Worm (Caenorhabditis elegans) whole organism, L4 larva: Measurements from ENCODE around the gene ZK1240.1.

Source experiments
- F37D6.2 ChIP-seq: sonication (generic microtip); optimal IDR thresholded peaks from 2 replicates; lab custom pipeline; 2016; ENCODE audit warnings: mild to moderate bottlenecking, missing genetic modification characterization, missing compliant biosample characterization
- F44E2.7 ChIP-seq: fragments of 200-800 bp; sonication (Bioruptor generic); IDR thresholded peaks from 2 replicates; pipeline ENCODE4 v2.1.2; 2022; ENCODE audit warnings: missing genetic modification characterization, missing compliant biosample characterization
- Y75B8A.6 ChIP-seq: fragments of 200-800 bp; sonication (Bioruptor generic); IDR thresholded peaks from 2 replicates; pipeline ENCODE4 v1.3.6; 2022; ENCODE audit warnings: missing genetic modification reagents, missing genetic modification characterization, missing compliant biosample characterization
- ZK337.2 ChIP-seq: fragments of 200-800 bp; sonication (Bioruptor generic); IDR thresholded peaks from 2 replicates; pipeline ENCODE4 v1.3.6; 2022; ENCODE audit warnings: missing genetic modification reagents, missing genetic modification characterization, missing compliant biosample characterization
- aha-1 ChIP-seq: fragments of 150-350 bp; peaks from one replicate; lab custom pipeline; 2014; ENCODE audit warnings: missing biosample characterization, missing genetic modification characterization
- ceh-44 ChIP-seq: fragments of 200-800 bp; sonication (Bioruptor generic); IDR thresholded peaks from 2 replicates; pipeline ENCODE4 v1.3.6; 2022; ENCODE audit warnings: missing genetic modification reagents, missing genetic modification characterization, missing compliant biosample characterization
- ceh-62 ChIP-seq: sonication (generic microtip); optimal IDR thresholded peaks from 2 replicates; lab custom pipeline; 2017; ENCODE audit warnings: missing biosample characterization, missing genetic modification characterization
- ceh-82 ChIP-seq: sonication (generic microtip); optimal IDR thresholded peaks from 2 replicates; lab custom pipeline; 2017; ENCODE audit warnings: missing biosample characterization, missing genetic modification characterization
- cey-2 ChIP-seq: sonication (generic microtip); optimal IDR thresholded peaks from 3 replicates; lab custom pipeline; 2017; ENCODE audit warnings: missing genetic modification characterization, mild to moderate bottlenecking, missing compliant biosample characterization, antibody characterized with exemption, borderline replicate concordance; ENCODE audit not compliant: insufficient read depth
- ctbp-1 ChIP-seq: fragments of 200-800 bp; sonication (Bioruptor generic); IDR thresholded peaks from 2 replicates; pipeline ENCODE4 v1.3.6; 2022; ENCODE audit warnings: missing genetic modification reagents, missing genetic modification characterization, missing compliant biosample characterization
- daf-16 ChIP-seq, 3 experiments: sonication (generic microtip); optimal IDR thresholded peaks; 2 replicates each; lab custom pipeline; 2016 to 2017; ENCODE audit warnings: missing genetic modification characterization in 3 of 3, missing genetic modification reagents in 3 of 3, mild to moderate bottlenecking in 2 of 3, missing compliant biosample characterization in 2 of 3, missing biosample characterization in 1 of 3, moderate library complexity in 1 of 3
- daf-19 ChIP-seq: fragments of 200-800 bp; sonication (Bioruptor generic); conservative IDR thresholded peaks from 2 replicates; pipeline ENCODE4 v1.3.6; 2022; ENCODE audit warnings: missing genetic modification characterization, missing compliant biosample characterization
- dmd-6 ChIP-seq: fragments of 200-800 bp; sonication (Bioruptor generic); IDR thresholded peaks from 2 replicates; pipeline ENCODE4 v1.3.6; 2022; ENCODE audit warnings: missing genetic modification reagents, missing genetic modification characterization, missing compliant biosample characterization
- dmd-8 ChIP-seq: fragments of 200-800 bp; sonication (Bioruptor generic); IDR thresholded peaks from 2 replicates; pipeline ENCODE4 v1.3.6; 2022; ENCODE audit warnings: missing genetic modification characterization, missing compliant biosample characterization
- hif-1 ChIP-seq, 2 experiments: sonication (generic microtip); optimal IDR thresholded peaks; 2 replicates each; lab custom pipeline; 2016 to 2017; ENCODE audit warnings: missing compliant biosample characterization in 2 of 2, missing genetic modification characterization in 2 of 2, missing genetic modification reagents in 2 of 2, missing genotype in 2 of 2, mild to moderate bottlenecking in 1 of 2
- jun-1 ChIP-seq: fragments of 150-350 bp; optimal IDR thresholded peaks from 2 replicates; lab custom pipeline; 2014; ENCODE audit warnings: missing biosample characterization, missing genetic modification reagents, missing genetic modification characterization
- lin-1 ChIP-seq: fragments of 200-800 bp; sonication (Bioruptor generic); IDR thresholded peaks from 2 replicates; pipeline ENCODE4 v1.3.6; 2022; ENCODE audit warnings: missing genetic modification reagents, missing genetic modification characterization, missing compliant biosample characterization
- lsy-2 ChIP-seq, 2 experiments: fragments of 150-350 bp in 1 of 2; sonication (generic microtip) in 1 of 2; optimal IDR thresholded peaks; 2 replicates each; lab custom pipeline; 2014 to 2017; ENCODE audit warnings: missing biosample characterization in 2 of 2, missing genetic modification characterization in 2 of 2
- mdl-1 ChIP-seq, 2 experiments: fragments of 150-350 bp in 1 of 2; sonication (generic microtip) in 1 of 2; optimal IDR thresholded peaks; 2 replicates each; lab custom pipeline; 2014 to 2017; ENCODE audit warnings: missing biosample characterization in 2 of 2, missing genetic modification characterization in 2 of 2
- mdt-29 ChIP-seq: fragments of 200-800 bp; sonication (Bioruptor generic); IDR thresholded peaks from 2 replicates; pipeline ENCODE4 v1.3.6; 2022; ENCODE audit warnings: missing genetic modification reagents, missing genetic modification characterization, missing compliant biosample characterization
- mes-2 ChIP-seq: sonication (generic microtip); optimal IDR thresholded peaks from 2 replicates; lab custom pipeline; 2016; ENCODE audit warnings: missing genotype, mild to moderate bottlenecking, missing genetic modification characterization, missing compliant biosample characterization; ENCODE audit not compliant: poor library complexity, severe bottlenecking
- nhr-10 ChIP-seq: fragments of 150-350 bp; optimal IDR thresholded peaks from 2 replicates; lab custom pipeline; 2014; ENCODE audit warnings: missing biosample characterization, missing genetic modification characterization
- nhr-237 ChIP-seq: sonication (generic microtip); optimal IDR thresholded peaks from 2 replicates; lab custom pipeline; 2017; ENCODE audit warnings: missing biosample characterization, missing genetic modification characterization
- nhr-28 ChIP-seq: fragments of 150-350 bp; optimal IDR thresholded peaks from 2 replicates; lab custom pipeline; 2014; ENCODE audit warnings: missing biosample characterization, missing genetic modification characterization
- nhr-42 ChIP-seq: fragments of 200-800 bp; sonication (Bioruptor generic); IDR thresholded peaks from 2 replicates; pipeline ENCODE4 v1.3.6; 2022; ENCODE audit warnings: missing genetic modification characterization, missing compliant biosample characterization
- nhr-6 ChIP-seq: fragments of 150-350 bp; optimal IDR thresholded peaks from 2 replicates; lab custom pipeline; 2014; ENCODE audit warnings: missing biosample characterization, missing genetic modification characterization
- nhr-77 ChIP-seq: fragments of 150-350 bp; optimal IDR thresholded peaks from 2 replicates; lab custom pipeline; 2014; ENCODE audit warnings: missing biosample characterization, missing genetic modification characterization
- pqm-1 ChIP-seq: sonication (generic microtip); optimal IDR thresholded peaks from 2 replicates; lab custom pipeline; 2017; ENCODE audit warnings: missing biosample characterization, missing genetic modification characterization
- rbr-2 ChIP-seq: sonication (generic microtip); optimal IDR thresholded peaks from 2 replicates; lab custom pipeline; 2016; ENCODE audit warnings: missing genotype, missing genetic modification characterization, missing compliant biosample characterization
- sdz-12 ChIP-seq: fragments of 200-800 bp; sonication (Bioruptor generic); optimal IDR thresholded peaks from 2 replicates; lab custom pipeline; 2018; ENCODE audit warnings: mild to moderate bottlenecking, missing genetic modification characterization, missing compliant biosample characterization
- snpc-4 ChIP-seq: fragments of 150-350 bp; optimal IDR thresholded peaks from 2 replicates; lab custom pipeline; 2014; ENCODE audit warnings: missing biosample characterization, missing genetic modification characterization
- spr-1 ChIP-seq: sonication (generic microtip); optimal IDR thresholded peaks from 2 replicates; lab custom pipeline; 2016; ENCODE audit warnings: mild to moderate bottlenecking, missing genetic modification characterization, missing compliant biosample characterization
- tag-97 ChIP-seq: fragments of 200-800 bp; sonication (Bioruptor generic); IDR thresholded peaks from 2 replicates; pipeline ENCODE4 v1.3.6; 2022; ENCODE audit warnings: missing genetic modification characterization, missing compliant biosample characterization
- unc-39 ChIP-seq: sonication (generic microtip); optimal IDR thresholded peaks from 2 replicates; lab custom pipeline; 2017; ENCODE audit warnings: missing biosample characterization, missing genetic modification characterization
- vab-7 ChIP-seq: fragments of 200-800 bp; sonication (Bioruptor generic); IDR thresholded peaks from 2 replicates; pipeline ENCODE4 v1.3.6; 2022; ENCODE audit warnings: missing genetic modification reagents, missing genetic modification characterization, missing compliant biosample characterization
- ztf-7 ChIP-seq: fragments of 150-350 bp; optimal IDR thresholded peaks from 2 replicates; lab custom pipeline; 2014; ENCODE audit warnings: missing biosample characterization, missing genetic modification characterization

ZK1240.1 gene

ce11 chrII:2298742-2299141 lies 30.4 kb upstream of the ZK1240.1 start, which contains the start of gene B0281.4:
TSS of gene B0281.4 (minus strand) at chrII:2298842.
- TF ChIP-seq ceh-82 (tag; lab: Kevin White, UChicago) (no peak), sdz-12 (GFP tag; lab: Kevin White, UChicago) (no peak), daf-16 (GFP tag; optimal IDR thresholded peaks at IDR 0.05; lab: Kevin White, UChicago) (no peak), daf-16 (tag; optimal IDR thresholded peaks at IDR 0.05; lab: Kevin White, UChicago) (no peak), ceh-62 (tag; lab: Kevin White, UChicago) (no peak), mes-2 (no peak), snpc-4 (no peak)

DNA sequence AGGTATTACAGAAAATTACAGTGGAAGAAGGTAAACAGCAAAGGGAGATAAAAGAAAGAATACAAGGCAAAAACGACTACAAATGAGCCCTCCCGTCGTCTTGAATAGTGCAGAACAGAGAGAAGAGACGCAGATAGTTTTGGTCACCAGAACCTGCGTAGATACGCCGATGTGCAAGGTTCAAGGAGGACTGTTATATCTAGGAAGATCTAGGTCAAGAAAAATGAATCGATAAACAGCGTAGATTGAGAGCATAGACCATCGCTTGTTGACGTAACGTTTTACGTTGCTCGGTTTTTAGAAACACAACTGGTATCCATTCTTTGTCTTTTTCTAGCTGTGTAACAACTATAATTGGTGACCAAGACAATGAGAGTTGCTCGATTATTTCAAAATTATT lies 28.3 kb upstream of the ZK1240.1 start, which contains the start of gene B0281.5:
Gene B0281.5, minus strand, starts transcription at position 101 of the 400 bp plus-strand sequence.
- no peak for TF ChIP-seq F44E2.7 (GFP tag; lab: Robert Waterston, UW)
- peak; percentile 29 for TF ChIP-seq aha-1 (tag; lab: Kevin White, UChicago)

DNA sequence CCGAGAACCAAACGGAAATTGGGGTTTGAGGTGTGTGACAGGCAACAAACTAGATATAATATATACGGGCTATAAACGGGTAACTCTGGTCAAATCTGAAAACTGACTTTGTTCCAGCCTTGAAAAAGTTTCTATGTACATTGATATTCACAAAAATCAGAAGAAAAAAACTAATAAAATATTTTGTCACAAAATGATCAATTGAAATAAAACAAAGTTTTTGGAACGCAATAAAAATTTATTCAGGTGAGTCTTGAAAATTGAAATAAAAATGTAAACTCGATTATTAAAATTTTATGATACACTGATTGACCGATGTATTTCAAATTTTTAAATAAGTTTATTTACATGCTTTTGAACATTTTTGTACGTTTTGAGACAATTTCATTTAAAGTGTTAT lies 26.9 kb upstream of the ZK1240.1 start, which contains the start of gene B0281.6:
Gene B0281.6, minus strand, starts transcription at position 101 of the 400 bp plus-strand sequence.
- TF ChIP-seq jun-1 (tag; lab: Kevin White, UChicago) (no peak), vab-7 (GFP tag; lab: Robert Waterston, UW) (no peak), ctbp-1 (GFP tag; lab: Robert Waterston, UW) (no peak), ztf-7 (no peak), spr-1 (no peak), cey-2 (tag; lab: Kevin White, UChicago) (no peak), nhr-10 (tag; lab: Kevin White, UChicago) (no peak), ceh-82 (tag; lab: Kevin White, UChicago) (no peak), F37D6.2 (tag; lab: Kevin White, UChicago) (no peak), nhr-77 (tag; lab: Kevin White, UChicago) (no peak), ZK337.2 (GFP tag; lab: Robert Waterston, UW) (no peak), tag-97 (no peak), mdl-1 (tag; optimal IDR thresholded peaks at IDR 0.05; lab: Kevin White, UChicago) (no peak), hif-1 (tag; optimal IDR thresholded peaks at IDR 0.05; lab: Kevin White, UChicago) (no peak), ceh-44 (GFP tag; lab: Robert Waterston, UW) (no peak)

DNA sequence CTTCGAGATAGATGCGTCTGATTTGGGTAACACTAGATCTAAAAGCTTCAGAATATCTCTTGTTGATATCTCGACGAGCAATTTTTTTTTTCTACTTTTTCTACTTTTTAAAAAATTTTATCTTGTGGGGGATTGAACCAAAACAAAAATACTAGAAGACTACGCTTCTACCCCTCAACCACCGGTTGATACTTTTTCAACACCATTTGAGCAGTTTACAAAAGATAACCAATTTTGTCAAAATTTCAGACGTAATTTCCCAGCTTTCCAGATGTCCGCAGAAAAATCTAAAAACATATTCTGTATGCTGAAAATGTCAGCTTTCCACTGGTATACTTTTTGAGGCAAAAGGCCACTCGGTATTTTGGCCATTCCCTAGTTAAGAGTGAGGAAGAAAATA lies 24.6 kb upstream of the ZK1240.1 start:
- no peak for TF ChIP-seq nhr-237
- no peak for TF ChIP-seq rbr-2 (tag; lab: Kevin White, UChicago)
- TF ChIP-seq dmd-8 (GFP tag; lab: Robert Waterston, UW) = no peak
- TF ChIP-seq aha-1 (tag; lab: Kevin White, UChicago) = peak; percentile 23
- TF ChIP-seq mes-2 = no peak

DNA sequence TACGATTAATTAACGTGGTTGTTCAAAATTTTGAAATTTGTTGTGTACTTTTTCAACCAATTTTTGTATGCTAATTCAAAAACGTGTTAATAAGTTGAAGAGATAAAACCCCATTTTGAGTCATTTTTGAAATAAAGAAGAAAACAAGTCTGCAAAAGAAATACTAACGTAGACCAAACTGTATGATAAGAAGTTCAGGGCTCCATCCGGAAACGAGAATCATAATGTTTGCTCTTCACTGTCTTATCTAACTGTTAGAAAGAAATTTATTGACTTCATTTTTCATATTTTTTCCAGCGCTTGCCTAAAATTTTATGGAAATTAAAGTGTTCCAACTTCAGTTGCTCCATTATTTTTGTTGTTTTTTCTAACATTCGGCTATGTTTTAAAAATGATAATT lies 23.7 kb upstream of the ZK1240.1 start:
- TF ChIP-seq mdt-29 (GFP tag; lab: Robert Waterston, UW) = no peak
- TF ChIP-seq nhr-42 = no peak
- peak; percentile 26; the same call in 1 of the 2 replicates for TF ChIP-seq lin-1 (GFP tag; lab: Robert Waterston, UW)
- peak; percentile 10 for TF ChIP-seq aha-1 (tag; lab: Kevin White, UChicago)
- TF ChIP-seq pqm-1 = peak; percentile 93
- no peak for TF ChIP-seq lsy-2 (tag; optimal IDR thresholded peaks at IDR 0.05; lab: Kevin White, UChicago)
- no peak for TF ChIP-seq daf-19 (GFP tag; lab: Robert Waterston, UW)
- peak; percentile 61 for TF ChIP-seq nhr-28
- TF ChIP-seq Y75B8A.6 = no peak
- TF ChIP-seq dmd-6 (GFP tag; lab: Robert Waterston, UW) = peak; percentile 10; the same call in 1 of the 2 replicates
- TF ChIP-seq daf-16 (GFP tag; optimal IDR thresholded peaks at IDR 0.05; lab: Kevin White, UChicago) = no peak
- peak; percentile 52 for TF ChIP-seq daf-16 (tag; optimal IDR thresholded peaks at IDR 0.05; lab: Kevin White, UChicago)
- no peak for TF ChIP-seq unc-39 (tag; lab: Kevin White, UChicago)
- TF ChIP-seq nhr-6 (tag; lab: Kevin White, UChicago) = no peak
